Worm (Caenorhabditis elegans): ENCODE data around the gene T19B10.2.

ce11 chrV:11244539-11244938, 23.4 kb downstream of the T19B10.2 start, which contains the start of gene mxl-1:
- no peak for TF ChIP-seq ama-1 (optimal IDR thresholded peaks at IDR 0.05)
- no peak for TF ChIP-seq scrt-1 (GFP tag; IDR thresholded peaks at IDR 0.05)
- no peak for TF ChIP-seq sea-1 (GFP tag; conservative IDR thresholded peaks at IDR 0.05)
- TF ChIP-seq ets-7 (tag; optimal IDR thresholded peaks at IDR 0.05), result no peak
- TF ChIP-seq ceh-36 (tag; optimal IDR thresholded peaks at IDR 0.05), result no peak
- TF ChIP-seq aly-1 (tag; optimal IDR thresholded peaks at IDR 0.05), result no peak
- no peak for TF ChIP-seq ceh-13 (GFP tag; optimal IDR thresholded peaks at IDR 0.05)
- TF ChIP-seq hnd-1 (tag; optimal IDR thresholded peaks at IDR 0.05), result no peak
- TF ChIP-seq tbx-11 (GFP tag; IDR thresholded peaks at IDR 0.05), result no peak
- TF ChIP-seq pes-1 (GFP tag; IDR thresholded peaks at IDR 0.05), result no peak
- no peak for TF ChIP-seq flt-1 (GFP tag; IDR thresholded peaks at IDR 0.05)

Data from whole organism, early embryonic.